Worm (Caenorhabditis elegans) whole organism, early embryonic: ENCODE results near the gene fard-1.
"Not testable (repeated sequence)": the region's sequence is repeated elsewhere in the genome, so short reads cannot be mapped to it uniquely, and the experiment has no call there.

Source experiments
- B0310.2 ChIP-seq: sonication (generic microtip); optimal IDR thresholded peaks from 2 replicates; lab custom pipeline; 2016; ENCODE audit warnings: mild to moderate bottlenecking, missing genetic modification characterization, missing compliant biosample characterization
- F13C5.2 ChIP-seq: sonication (generic microtip); optimal IDR thresholded peaks from 2 replicates; lab custom pipeline; 2017; ENCODE audit warnings: mild to moderate bottlenecking, missing genetic modification characterization, inconsistent platforms, missing compliant biosample characterization
- aly-1 ChIP-seq: sonication (generic microtip); optimal IDR thresholded peaks from 2 replicates; lab custom pipeline; 2016; ENCODE audit warnings: missing genetic modification characterization, missing compliant biosample characterization
- ama-1 ChIP-seq: fragments of 150-350 bp; optimal IDR thresholded peaks from 2 replicates; lab custom pipeline; 2014
- ceh-13 ChIP-seq: fragments of 200-800 bp; sonication (Bioruptor generic); optimal IDR thresholded peaks from 2 replicates; lab custom pipeline; 2018; ENCODE audit warnings: mild to moderate bottlenecking, missing genetic modification characterization, missing compliant biosample characterization
- ceh-36 ChIP-seq: sonication (generic microtip); optimal IDR thresholded peaks from 2 replicates; lab custom pipeline; 2016; ENCODE audit warnings: missing genetic modification characterization, inconsistent platforms, missing compliant biosample characterization
- ets-7 ChIP-seq: sonication (generic microtip); optimal IDR thresholded peaks from 2 replicates; lab custom pipeline; 2016; ENCODE audit warnings: missing genotype, missing genetic modification characterization, missing compliant biosample characterization
- flt-1 ChIP-seq: fragments of 200-800 bp; sonication (Bioruptor generic); IDR thresholded peaks from 2 replicates; pipeline ENCODE4 v1.3.6; 2022; ENCODE audit warnings: missing genetic modification characterization, missing compliant biosample characterization
- hmbx-1 ChIP-seq: sonication (generic microtip); optimal IDR thresholded peaks from 2 replicates; lab custom pipeline; 2016; ENCODE audit warnings: mild to moderate bottlenecking, missing genetic modification characterization, missing compliant biosample characterization
- hmg-4 ChIP-seq: fragments of 200-800 bp; sonication (Bioruptor generic); optimal IDR thresholded peaks from 2 replicates; lab custom pipeline; 2018; ENCODE audit warnings: mild to moderate bottlenecking, missing genetic modification characterization, missing compliant biosample characterization
- hnd-1 ChIP-seq: sonication (generic microtip); optimal IDR thresholded peaks from 2 replicates; lab custom pipeline; 2016; ENCODE audit warnings: missing genetic modification characterization, missing compliant biosample characterization
- pes-1 ChIP-seq: fragments of 200-800 bp; sonication (Bioruptor generic); IDR thresholded peaks from 2 replicates; pipeline ENCODE4 v1.3.6; 2022; ENCODE audit warnings: missing genetic modification reagents, missing genetic modification characterization, missing compliant biosample characterization
- scrt-1 ChIP-seq: fragments of 200-800 bp; sonication (Bioruptor generic); IDR thresholded peaks from 2 replicates; pipeline ENCODE4 v1.3.6; 2022; ENCODE audit warnings: missing genetic modification characterization, missing compliant biosample characterization
- sea-1 ChIP-seq: fragments of 200-800 bp; sonication (Bioruptor generic); conservative IDR thresholded peaks from 2 replicates; pipeline ENCODE4 v1.3.6; 2022; ENCODE audit warnings: missing genetic modification characterization, missing compliant biosample characterization
- tbx-11 ChIP-seq: fragments of 200-800 bp; sonication (Bioruptor generic); IDR thresholded peaks from 2 replicates; pipeline ENCODE4 v1.3.6; 2022; ENCODE audit warnings: missing genetic modification characterization, missing compliant biosample characterization
- tbx-37 ChIP-seq: fragments of 200-800 bp; sonication (Bioruptor generic); conservative IDR thresholded peaks from 2 replicates; pipeline ENCODE4 v1.3.6; 2022; ENCODE audit warnings: missing genetic modification reagents, missing genetic modification characterization, missing compliant biosample characterization
- tra-4 ChIP-seq: sonication (generic microtip); optimal IDR thresholded peaks from 2 replicates; lab custom pipeline; 2017; ENCODE audit warnings: missing genetic modification characterization, missing compliant biosample characterization

The fard-1 gene

ce11 chrX:2893026-2893662 lies 40.0 kb upstream of the fard-1 start:
- no peak for TF ChIP-seq ets-7 (tag; lab: Kevin White, UChicago)
- no peak for TF ChIP-seq ceh-13 (GFP tag; lab: Kevin White, UChicago)
- TF ChIP-seq hmbx-1 (tag; lab: Kevin White, UChicago): no peak
- TF ChIP-seq tra-4 (tag; lab: Kevin White, UChicago): no peak
- TF ChIP-seq hnd-1 (tag; lab: Kevin White, UChicago): no peak
- no peak for TF ChIP-seq ama-1 (lab: Kevin White, UChicago)
- no peak for TF ChIP-seq ceh-36 (tag; lab: Kevin White, UChicago)
- no peak for TF ChIP-seq B0310.2 (tag; lab: Kevin White, UChicago)
- TF ChIP-seq flt-1: no peak
- TF ChIP-seq pes-1: no peak
- no peak for TF ChIP-seq aly-1 (tag; lab: Kevin White, UChicago)
- TF ChIP-seq scrt-1 (GFP tag; lab: Robert Waterston, UW): no peak
- no peak for TF ChIP-seq tbx-11 (GFP tag; lab: Robert Waterston, UW)

- not testable (repeated sequence) for TF ChIP-seq F13C5.2; B0310.2 (tag; lab: Kevin White, UChicago); sea-1 (GFP tag; lab: Robert Waterston, UW)
Measured at ce11 chrX:2894273-2894672, 38.9 kb upstream of the fard-1 start, which contains the start of gene B0410.1. Gene B0410.1 (plus strand): TSS chrX:2894573.

DNA sequence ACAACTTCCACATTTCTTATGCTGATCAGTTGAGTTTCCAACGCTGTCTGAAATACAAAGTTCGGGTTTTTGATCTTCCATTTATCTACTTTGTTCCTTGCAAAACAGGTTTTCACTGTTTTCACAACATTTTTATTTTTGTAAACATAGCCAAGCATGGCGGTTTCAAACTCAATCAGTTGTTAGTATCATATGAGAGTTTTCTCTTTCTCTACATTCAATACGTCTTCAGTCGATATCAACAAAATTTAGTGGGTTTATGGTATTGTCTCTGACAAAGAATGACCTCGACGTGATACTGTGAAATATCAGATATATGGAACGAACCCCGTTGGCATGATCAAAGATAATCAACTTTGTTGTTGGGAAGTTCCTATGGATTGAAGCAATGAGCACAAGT lies 37.5 kb upstream of the fard-1 start:
- TF ChIP-seq aly-1 (tag; lab: Kevin White, UChicago): no peak
- no peak for TF ChIP-seq ceh-36 (tag; lab: Kevin White, UChicago)
- no peak for TF ChIP-seq scrt-1 (GFP tag; lab: Robert Waterston, UW)
- no peak for TF ChIP-seq ceh-13 (GFP tag; lab: Kevin White, UChicago)
- no peak for TF ChIP-seq tbx-37 (GFP tag; lab: Robert Waterston, UW)
- TF ChIP-seq ets-7 (tag; lab: Kevin White, UChicago): no peak
- TF ChIP-seq flt-1: no peak
- TF ChIP-seq tra-4 (tag; lab: Kevin White, UChicago): no peak
- TF ChIP-seq tbx-11 (GFP tag; lab: Robert Waterston, UW): no peak
- no peak for TF ChIP-seq pes-1
- TF ChIP-seq hmg-4 (GFP tag; lab: Kevin White, UChicago): no peak
- no peak for TF ChIP-seq B0310.2 (tag; lab: Kevin White, UChicago)
- TF ChIP-seq hmbx-1 (tag; lab: Kevin White, UChicago): no peak
- TF ChIP-seq sea-1 (GFP tag; lab: Robert Waterston, UW): no peak
- no peak for TF ChIP-seq F13C5.2
- TF ChIP-seq ama-1 (lab: Kevin White, UChicago): no peak
- no peak for TF ChIP-seq hnd-1 (tag; lab: Kevin White, UChicago)

DNA sequence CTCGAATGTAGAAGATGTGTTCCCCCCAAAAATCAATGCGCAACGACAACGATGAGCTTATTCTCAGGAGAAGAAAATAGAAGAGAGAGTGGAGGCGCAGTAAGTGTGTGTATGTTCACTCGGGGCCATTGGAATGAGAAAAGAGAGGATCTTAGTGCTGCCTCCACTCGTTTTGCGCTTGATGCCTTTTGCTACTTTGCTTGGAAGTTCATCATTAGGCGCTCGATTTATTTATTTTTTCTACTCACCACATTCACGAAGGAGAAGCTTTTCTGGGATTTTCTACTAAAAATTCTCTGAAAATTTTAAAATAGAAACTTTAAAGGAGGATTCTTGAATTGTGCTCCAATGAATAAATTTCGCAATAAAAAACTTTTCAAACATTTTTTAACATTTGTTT lies 34.9 kb upstream of the fard-1 start, which contains the start of gene F52B10.3:
Gene F52B10.3 (minus strand): TSS at position 101 of the 400 bp plus-strand sequence.
- TF ChIP-seq hmbx-1 (tag; lab: Kevin White, UChicago) (no peak), flt-1 (no peak), tbx-37 (GFP tag; lab: Robert Waterston, UW) (no peak), tra-4 (tag; lab: Kevin White, UChicago) (no peak), B0310.2 (tag; lab: Kevin White, UChicago) (no peak), scrt-1 (GFP tag; lab: Robert Waterston, UW) (no peak), tbx-11 (GFP tag; lab: Robert Waterston, UW) (no peak), F13C5.2 (no peak), ets-7 (tag; lab: Kevin White, UChicago) (no peak), sea-1 (GFP tag; lab: Robert Waterston, UW) (no peak), pes-1 (no peak), ceh-36 (tag; lab: Kevin White, UChicago) (no peak), hnd-1 (tag; lab: Kevin White, UChicago) (no peak), hmg-4 (GFP tag; lab: Kevin White, UChicago) (no peak), aly-1 (tag; lab: Kevin White, UChicago) (no peak), ama-1 (lab: Kevin White, UChicago) (no peak), ceh-13 (GFP tag; lab: Kevin White, UChicago) (no peak)

DNA sequence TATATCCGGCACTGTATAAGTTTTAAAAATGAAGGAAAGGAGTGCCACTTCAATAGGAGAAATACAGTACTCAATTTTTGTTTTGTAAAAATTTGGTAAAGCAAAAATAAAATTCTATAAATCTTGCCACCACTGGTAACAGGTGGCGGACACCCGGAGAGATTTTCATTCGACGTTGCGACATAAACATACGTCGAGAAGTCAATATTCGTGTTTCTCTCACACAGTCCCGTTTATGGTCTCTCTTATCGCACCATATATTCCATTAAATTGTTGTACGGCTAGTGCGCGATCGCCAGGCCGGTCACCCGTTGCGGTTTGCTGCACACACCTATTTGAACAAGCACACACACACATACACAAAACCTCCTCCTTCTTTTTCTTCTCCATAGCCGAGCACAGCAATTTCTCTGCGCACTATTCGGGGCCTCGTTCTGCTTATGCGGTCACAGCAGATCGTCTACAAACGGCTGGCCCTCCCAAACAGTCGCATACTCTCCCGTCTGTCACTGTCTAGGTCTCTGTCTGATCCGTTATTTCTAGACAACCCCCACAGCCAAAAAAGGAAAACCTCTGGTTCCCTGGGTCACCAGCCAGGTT lies 32.2 kb upstream of the fard-1 start:
- TF ChIP-seq sea-1 (GFP tag; lab: Robert Waterston, UW): no peak
- 0 out of 2 replicates have a peak, but pooled peaks have one; percentile 25 for TF ChIP-seq flt-1
- TF ChIP-seq F13C5.2: peak; percentile 19
- peak; percentile 80 for TF ChIP-seq hmg-4 (GFP tag; lab: Kevin White, UChicago)

DNA sequence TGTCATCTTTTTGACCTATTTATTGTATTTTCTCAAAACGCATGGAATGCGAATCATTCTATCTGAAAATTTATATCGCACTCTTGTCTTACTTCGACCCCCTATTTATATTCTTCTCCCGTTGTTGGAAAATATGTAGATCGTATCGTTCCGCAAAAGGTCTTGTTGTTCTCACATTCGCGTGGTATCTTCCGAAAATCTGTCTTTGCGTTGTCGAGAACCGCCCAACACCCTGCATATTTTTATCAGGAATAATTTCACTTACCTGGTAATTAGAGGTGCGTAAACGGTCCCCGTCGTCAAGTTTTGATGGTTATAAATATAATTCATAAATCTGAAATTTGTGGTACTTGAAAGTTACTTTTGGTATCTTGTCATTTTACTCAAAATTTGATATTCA lies 30.3 kb upstream of the fard-1 start:
- TF ChIP-seq aly-1 (tag; lab: Kevin White, UChicago) (no peak), hmbx-1 (tag; lab: Kevin White, UChicago) (no peak), ceh-13 (GFP tag; lab: Kevin White, UChicago) (no peak), hmg-4 (GFP tag; lab: Kevin White, UChicago) (no peak), hnd-1 (tag; lab: Kevin White, UChicago) (no peak), F13C5.2 (no peak), pes-1 (no peak), sea-1 (GFP tag; lab: Robert Waterston, UW) (no peak), ceh-36 (tag; lab: Kevin White, UChicago) (no peak), B0310.2 (tag; lab: Kevin White, UChicago) (no peak), tra-4 (tag; lab: Kevin White, UChicago) (no peak), ets-7 (tag; lab: Kevin White, UChicago) (no peak), tbx-37 (GFP tag; lab: Robert Waterston, UW) (no peak), scrt-1 (GFP tag; lab: Robert Waterston, UW) (no peak)
